Worm (Caenorhabditis elegans): Measurements from ENCODE around the gene gly-13.

gly-13 gene

DNA sequence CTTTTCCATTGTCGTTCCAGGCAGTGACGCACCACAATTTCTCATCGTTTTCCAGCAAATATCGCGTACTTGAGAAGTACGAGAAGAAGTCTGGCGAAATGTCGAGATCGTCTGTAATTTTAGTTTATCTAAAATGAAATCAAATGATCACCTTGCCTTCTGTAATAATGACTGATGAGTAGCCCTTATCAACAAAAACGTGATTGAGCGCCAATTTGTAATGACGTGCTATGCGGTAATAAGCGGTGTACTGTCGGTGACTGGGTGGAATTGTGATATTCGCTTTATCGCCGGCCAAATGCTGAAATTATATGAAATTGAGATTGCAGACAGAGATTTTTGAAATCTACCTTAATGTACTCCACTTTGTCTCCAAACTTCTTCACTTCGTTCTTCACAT lies 951 bp downstream of the gly-13 start:
- no peak for TF ChIP-seq unc-55 (GFP tag; optimal IDR thresholded peaks at IDR 0.05)
- peak; percentile 20 for TF ChIP-seq sma-9 (GFP tag; optimal IDR thresholded peaks at IDR 0.05)
- no peak for TF ChIP-seq sma-9 (tag; optimal IDR thresholded peaks at IDR 0.05)
- no peak for TF ChIP-seq sma-3 (GFP tag; optimal IDR thresholded peaks at IDR 0.05)
- no peak for TF ChIP-seq mab-5 (tag; optimal IDR thresholded peaks at IDR 0.05)
- TF ChIP-seq C34F6.9 (tag; optimal IDR thresholded peaks at IDR 0.05) = no peak
- no peak for TF ChIP-seq ztf-1 (GFP tag; conservative IDR thresholded peaks at IDR 0.05)
- TF ChIP-seq sem-4 (tag; optimal IDR thresholded peaks at IDR 0.05) = no peak
- TF ChIP-seq elt-1 (tag; optimal IDR thresholded peaks at IDR 0.05) = no peak
- no peak for TF ChIP-seq peb-1 (tag; optimal IDR thresholded peaks at IDR 0.05)
- TF ChIP-seq R02D3.7 (tag; optimal IDR thresholded peaks at IDR 0.05) = no peak
- no peak for TF ChIP-seq ceh-16 (tag; optimal IDR thresholded peaks at IDR 0.05)
- TF ChIP-seq fos-1 (tag; optimal IDR thresholded peaks at IDR 0.05) = peak; percentile 89
- TF ChIP-seq ZK546.5 (tag; optimal IDR thresholded peaks at IDR 0.05) = no peak
- TF ChIP-seq nhr-237 (tag; optimal IDR thresholded peaks at IDR 0.05) = no peak
- TF ChIP-seq gmeb-1 (tag; optimal IDR thresholded peaks at IDR 0.05) = no peak

DNA sequence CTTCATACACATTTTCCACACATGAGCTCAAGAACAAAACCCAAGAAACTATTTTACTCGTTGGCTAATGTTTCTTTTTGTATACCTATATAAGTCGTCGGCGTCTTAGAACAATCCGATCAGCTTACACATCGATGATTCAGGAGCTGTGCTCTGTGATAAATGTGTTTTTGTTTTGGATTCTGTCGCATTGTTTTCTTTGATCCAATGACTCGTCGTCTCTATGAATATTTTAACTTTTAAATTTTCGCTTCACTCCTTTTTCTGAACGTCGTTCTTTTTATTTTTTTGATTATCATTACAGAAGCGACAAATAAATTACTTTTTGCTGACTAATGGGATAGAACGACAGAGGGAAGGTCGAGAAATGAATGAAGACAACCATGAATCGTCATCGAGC lies 5.1 kb downstream of the gly-13 start, which contains the start of gene B0416.3:
B0416.3 (plus strand) TSS at position 301 of the 400 bp plus-strand sequence.
- TF ChIP-seq blmp-1 (tag; optimal IDR thresholded peaks at IDR 0.05; ENCODE audit: insufficient read depth) = no peak
- TF ChIP-seq lin-13 (GFP tag; optimal IDR thresholded peaks at IDR 0.05) = no peak
- no peak for TF ChIP-seq lin-39 (tag; optimal IDR thresholded peaks at IDR 0.05)
- no peak for TF ChIP-seq snpc-4 (tag; optimal IDR thresholded peaks at IDR 0.05)
- no peak for TF ChIP-seq sem-4 (tag; optimal IDR thresholded peaks at IDR 0.05)

DNA sequence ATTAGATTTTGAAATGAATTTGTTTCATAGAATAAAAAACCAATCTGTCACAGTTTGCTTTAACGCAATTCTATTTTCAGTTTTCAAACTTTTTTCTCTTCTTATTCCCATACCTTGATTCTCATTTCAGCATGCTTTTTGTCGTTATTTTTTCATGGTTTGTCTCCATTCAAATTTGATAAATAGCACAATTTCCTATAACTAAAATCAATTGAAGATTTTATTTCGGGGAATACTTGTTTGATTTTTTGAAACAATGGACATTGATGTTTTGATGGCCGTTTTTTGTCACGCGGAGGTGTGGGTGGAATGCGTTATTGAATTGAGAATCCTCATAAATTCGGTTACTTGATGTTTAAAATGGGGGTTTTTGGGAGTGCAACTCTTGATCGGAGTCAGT lies 13.4 kb downstream of the gly-13 start, which contains the start of gene B0416.11:
B0416.11 (minus strand) TSS at position 101 of the 400 bp plus-strand sequence.
- TF ChIP-seq lin-11 (tag; optimal IDR thresholded peaks at IDR 0.05) = no peak
- no peak for TF ChIP-seq nhr-11 (tag; optimal IDR thresholded peaks at IDR 0.05)
- TF ChIP-seq nhr-10 (tag; optimal IDR thresholded peaks at IDR 0.05) = no peak
- TF ChIP-seq egl-27 (tag; optimal IDR thresholded peaks at IDR 0.05) = no peak
- TF ChIP-seq nhr-25 (tag; optimal IDR thresholded peaks at IDR 0.05) = no peak

- TF ChIP-seq unc-55 (GFP tag; optimal IDR thresholded peaks at IDR 0.05) (no peak), F13H6.1 (tag; optimal IDR thresholded peaks at IDR 0.05) (no peak), Y55F3AM.14 (GFP tag; optimal IDR thresholded peaks at IDR 0.05) (no peak), sma-9 (GFP tag; optimal IDR thresholded peaks at IDR 0.05) (no peak), sma-9 (tag; optimal IDR thresholded peaks at IDR 0.05) (no peak), ceh-16 (tag; optimal IDR thresholded peaks at IDR 0.05) (no peak), dmd-4 (tag; optimal IDR thresholded peaks at IDR 0.05) (no peak), lin-13 (GFP tag; optimal IDR thresholded peaks at IDR 0.05) (no peak), ZK546.5 (tag; optimal IDR thresholded peaks at IDR 0.05) (no peak), lin-39 (tag; optimal IDR thresholded peaks at IDR 0.05) (no peak), unc-62 (GFP tag; optimal IDR thresholded peaks at IDR 0.05) (no peak), mab-5 (tag; optimal IDR thresholded peaks at IDR 0.05) (no peak), nhr-12 (tag; optimal IDR thresholded peaks at IDR 0.05) (no peak), blmp-1 (tag; optimal IDR thresholded peaks at IDR 0.05; ENCODE audit: insufficient read depth) (no peak), sem-4 (tag; optimal IDR thresholded peaks at IDR 0.05) (no peak)
Measured at ce11 chrX:9278653-9279052, 17.8 kb downstream of the gly-13 start, which contains the start of gene B0416.4. Gene B0416.4, plus strand, starts transcription at chrX:9278953.

ce11 chrX:9274574-9274973 lies 21.8 kb downstream of the gly-13 start, which contains the start of gene B0416.10:
Gene B0416.10, minus strand, starts transcription at chrX:9274674.
- TF ChIP-seq F13H6.1 (tag; optimal IDR thresholded peaks at IDR 0.05) = no peak
- no peak for TF ChIP-seq ztf-1 (GFP tag; conservative IDR thresholded peaks at IDR 0.05)
- no peak for TF ChIP-seq ZK546.5 (tag; optimal IDR thresholded peaks at IDR 0.05)
- no peak for TF ChIP-seq lsy-2 (tag; optimal IDR thresholded peaks at IDR 0.05)
- no peak for TF ChIP-seq unc-39 (tag; optimal IDR thresholded peaks at IDR 0.05)
- no peak for TF ChIP-seq alr-1 (tag; optimal IDR thresholded peaks at IDR 0.05)
- TF ChIP-seq ztf-11 (tag; optimal IDR thresholded peaks at IDR 0.05) = no peak
- TF ChIP-seq nhr-11 (tag; optimal IDR thresholded peaks at IDR 0.05) = no peak
- no peak for TF ChIP-seq elt-3 (tag; optimal IDR thresholded peaks at IDR 0.05)
- TF ChIP-seq gmeb-1 (tag; optimal IDR thresholded peaks at IDR 0.05) = no peak
- TF ChIP-seq nhr-21 (tag; optimal IDR thresholded peaks at IDR 0.05) = no peak
- no peak for TF ChIP-seq skn-1 (tag; optimal IDR thresholded peaks at IDR 0.05)

Data from whole organism, L2 larva.